Worm (Caenorhabditis elegans) whole organism, midembryonic: ENCODE measurements around the gene vap-1.

Experiments used
- cog-1 ChIP-seq: sonication (generic microtip); optimal IDR thresholded peaks from 2 replicates; lab custom pipeline; 2016; ENCODE audit warnings: missing genetic modification characterization, missing compliant biosample characterization
- ztf-29 ChIP-seq: fragments of 200-800 bp; sonication (Bioruptor generic); IDR thresholded peaks from 2 replicates; pipeline ENCODE4 v1.3.6; 2022; ENCODE audit warnings: missing genetic modification reagents, missing genetic modification characterization, missing compliant biosample characterization

DNA sequence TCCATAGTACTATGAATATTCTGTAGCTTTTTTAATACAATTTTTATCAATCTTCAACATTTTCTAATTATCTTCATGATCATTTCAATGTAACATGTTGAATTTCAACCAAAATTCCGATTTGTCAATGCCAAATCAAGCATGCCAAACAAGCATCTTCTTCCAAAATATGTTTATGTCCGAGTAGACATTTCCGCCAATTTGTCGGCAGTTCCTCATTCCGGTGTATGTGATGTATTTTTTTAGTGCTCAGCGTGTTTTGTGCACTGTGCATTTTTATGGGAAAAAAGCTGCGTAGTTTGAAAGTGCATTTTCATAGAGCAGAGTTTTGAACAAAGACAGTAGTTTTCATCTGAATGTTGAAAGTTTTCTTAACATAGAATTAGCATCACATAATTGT lies 46.9 kb downstream of the vap-1 start:
- TF ChIP-seq cog-1 (no peak), ztf-29 (GFP tag; lab: Robert Waterston, UW) (no peak)
